Worm (Caenorhabditis elegans): ENCODE measurements around the gene dao-3.

DNA sequence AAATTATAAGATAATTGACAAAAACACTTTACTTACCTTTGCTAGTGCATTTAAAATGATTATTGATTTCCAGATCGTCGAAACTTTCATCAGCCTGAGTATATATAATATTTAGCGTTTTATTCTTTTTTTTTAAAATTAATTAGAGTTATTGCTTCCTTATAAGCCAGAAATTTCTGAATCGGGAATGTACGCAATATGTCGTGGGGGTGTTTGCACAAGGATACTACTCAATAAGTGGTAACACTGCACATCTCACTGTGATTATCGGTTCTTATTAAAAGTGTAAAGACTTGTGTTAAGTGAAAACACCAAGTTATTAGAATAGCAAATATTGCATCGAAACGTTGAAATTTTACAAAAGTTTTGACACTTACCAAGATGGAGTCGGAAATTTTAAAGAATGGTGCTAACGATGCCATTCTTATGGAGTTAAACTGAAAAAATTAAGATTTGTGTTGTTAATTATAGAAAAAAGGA is 28.5 kb downstream of the dao-3 start, which contains the start of gene dim-1:
- no peak for TF ChIP-seq him-1 (tag; optimal IDR thresholded peaks at IDR 0.05)
- no peak for TF ChIP-seq dao-5 (tag; optimal IDR thresholded peaks at IDR 0.05)
- TF ChIP-seq W03F9.2 (tag; optimal IDR thresholded peaks at IDR 0.05): no peak

Measured in whole organism, L4/young adult.